Fruit fly (Drosophila melanogaster) whole organism, pupa: ENCODE results near the gene CG42263.

ENCODE experiments used
- CG12605 ChIP-seq: fragments of 200-800 bp; sonication (Bioruptor generic); IDR thresholded peaks from 2 replicates; pipeline ENCODE4 v1.3.6; 2022; ENCODE audit warnings: missing biosample characterization, missing genetic modification characterization
- CG13204 ChIP-seq: fragments of 200-800 bp; sonication (Bioruptor generic); optimal IDR thresholded peaks from 2 replicates; lab custom pipeline; 2018; ENCODE audit warnings: missing biosample characterization, mild to moderate bottlenecking, missing genetic modification characterization, moderate library complexity
- CG34367 ChIP-seq: fragments of 200-800 bp; sonication (Bioruptor generic); optimal IDR thresholded peaks from 2 replicates; lab custom pipeline; 2018; ENCODE audit warnings: missing biosample characterization, mild to moderate bottlenecking, missing genetic modification characterization
- EcR ChIP-seq: fragments of 200-800 bp; sonication (Bioruptor generic); optimal IDR thresholded peaks from 3 replicates; lab custom pipeline; 2019; ENCODE audit warnings: missing biosample characterization, missing genetic modification characterization, mild to moderate bottlenecking, moderate library complexity, missing genetic modification reagents
- Snoo ChIP-seq: fragments of 200-800 bp; sonication (Bioruptor generic); optimal IDR thresholded peaks from 3 replicates; lab custom pipeline; 2017; ENCODE audit warnings: missing biosample characterization, mild to moderate bottlenecking, missing genetic modification characterization, inconsistent platforms
- fd96Ca ChIP-seq: fragments of 200-800 bp; sonication (Bioruptor generic); IDR thresholded peaks from 3 replicates; pipeline ENCODE4 v1.3.6; 2022; ENCODE audit warnings: missing biosample characterization, missing genetic modification characterization
- rn ChIP-seq: fragments of 200-800 bp; sonication (Bioruptor generic); IDR thresholded peaks from 2 replicates; pipeline ENCODE4 v1.3.6; 2022; ENCODE audit warnings: missing biosample characterization, missing genetic modification characterization

dm6 chr3L:19906780-19907705, 48.6 kb downstream of the CG42263 start:
- TF ChIP-seq CG13204 (GFP tag; lab: Kevin White, UChicago) (no peak), CG12605 (GFP tag; lab: Robert Waterston, UW) (no peak), CG34367 (tag; lab: Kevin White, UChicago) (no peak), fd96Ca (no peak), rn (GFP tag; lab: Robert Waterston, UW) (no peak), Snoo (tag; lab: Kevin White, UChicago) (no peak), EcR (no peak)
